Worm (Caenorhabditis elegans) whole organism, early embryonic: ENCODE measurements around the gene C41H7.9.
"Not testable (repeated sequence)": the region's sequence is repeated elsewhere in the genome, so short reads cannot be mapped to it uniquely, and the experiment has no call there.

Experiments
- B0310.2 ChIP-seq: sonication (generic microtip); optimal IDR thresholded peaks from 2 replicates; lab custom pipeline; 2016; ENCODE audit warnings: mild to moderate bottlenecking, missing genetic modification characterization, missing compliant biosample characterization
- F13C5.2 ChIP-seq: sonication (generic microtip); optimal IDR thresholded peaks from 2 replicates; lab custom pipeline; 2017; ENCODE audit warnings: mild to moderate bottlenecking, missing genetic modification characterization, inconsistent platforms, missing compliant biosample characterization
- aly-1 ChIP-seq: sonication (generic microtip); optimal IDR thresholded peaks from 2 replicates; lab custom pipeline; 2016; ENCODE audit warnings: missing genetic modification characterization, missing compliant biosample characterization
- ama-1 ChIP-seq: fragments of 150-350 bp; optimal IDR thresholded peaks from 2 replicates; lab custom pipeline; 2014
- ceh-13 ChIP-seq: fragments of 200-800 bp; sonication (Bioruptor generic); optimal IDR thresholded peaks from 2 replicates; lab custom pipeline; 2018; ENCODE audit warnings: mild to moderate bottlenecking, missing genetic modification characterization, missing compliant biosample characterization
- ceh-36 ChIP-seq: sonication (generic microtip); optimal IDR thresholded peaks from 2 replicates; lab custom pipeline; 2016; ENCODE audit warnings: missing genetic modification characterization, inconsistent platforms, missing compliant biosample characterization
- ets-7 ChIP-seq: sonication (generic microtip); optimal IDR thresholded peaks from 2 replicates; lab custom pipeline; 2016; ENCODE audit warnings: missing genotype, missing genetic modification characterization, missing compliant biosample characterization
- flt-1 ChIP-seq: fragments of 200-800 bp; sonication (Bioruptor generic); IDR thresholded peaks from 2 replicates; pipeline ENCODE4 v1.3.6; 2022; ENCODE audit warnings: missing genetic modification characterization, missing compliant biosample characterization
- hmbx-1 ChIP-seq: sonication (generic microtip); optimal IDR thresholded peaks from 2 replicates; lab custom pipeline; 2016; ENCODE audit warnings: mild to moderate bottlenecking, missing genetic modification characterization, missing compliant biosample characterization
- hmg-4 ChIP-seq: fragments of 200-800 bp; sonication (Bioruptor generic); optimal IDR thresholded peaks from 2 replicates; lab custom pipeline; 2018; ENCODE audit warnings: mild to moderate bottlenecking, missing genetic modification characterization, missing compliant biosample characterization
- hnd-1 ChIP-seq: sonication (generic microtip); optimal IDR thresholded peaks from 2 replicates; lab custom pipeline; 2016; ENCODE audit warnings: missing genetic modification characterization, missing compliant biosample characterization
- pes-1 ChIP-seq: fragments of 200-800 bp; sonication (Bioruptor generic); IDR thresholded peaks from 2 replicates; pipeline ENCODE4 v1.3.6; 2022; ENCODE audit warnings: missing genetic modification reagents, missing genetic modification characterization, missing compliant biosample characterization
- scrt-1 ChIP-seq: fragments of 200-800 bp; sonication (Bioruptor generic); IDR thresholded peaks from 2 replicates; pipeline ENCODE4 v1.3.6; 2022; ENCODE audit warnings: missing genetic modification characterization, missing compliant biosample characterization
- sea-1 ChIP-seq: fragments of 200-800 bp; sonication (Bioruptor generic); conservative IDR thresholded peaks from 2 replicates; pipeline ENCODE4 v1.3.6; 2022; ENCODE audit warnings: missing genetic modification characterization, missing compliant biosample characterization
- tbx-11 ChIP-seq: fragments of 200-800 bp; sonication (Bioruptor generic); IDR thresholded peaks from 2 replicates; pipeline ENCODE4 v1.3.6; 2022; ENCODE audit warnings: missing genetic modification characterization, missing compliant biosample characterization
- tbx-37 ChIP-seq: fragments of 200-800 bp; sonication (Bioruptor generic); conservative IDR thresholded peaks from 2 replicates; pipeline ENCODE4 v1.3.6; 2022; ENCODE audit warnings: missing genetic modification reagents, missing genetic modification characterization, missing compliant biosample characterization
- tra-4 ChIP-seq: sonication (generic microtip); optimal IDR thresholded peaks from 2 replicates; lab custom pipeline; 2017; ENCODE audit warnings: missing genetic modification characterization, missing compliant biosample characterization

The C41H7.9 gene

DNA sequence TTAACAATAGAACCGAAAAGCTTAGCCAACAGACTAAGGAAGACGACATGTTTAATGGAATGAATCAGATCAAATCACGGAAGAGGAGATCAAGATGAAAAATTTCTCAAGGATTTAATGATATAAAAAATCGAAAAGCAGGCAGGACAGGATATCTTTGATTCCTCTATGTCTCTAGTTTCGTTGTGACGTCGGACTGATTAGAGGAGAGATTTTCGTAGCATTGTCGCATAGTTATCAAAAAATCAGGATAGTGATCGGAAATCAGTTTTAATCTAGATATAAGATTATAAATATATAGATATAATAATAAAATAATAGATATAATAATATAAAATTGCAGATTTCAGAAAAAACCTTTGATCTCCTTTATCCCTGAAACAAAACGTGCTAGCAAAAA is 31.3 kb upstream of the C41H7.9 start, which contains the start of gene B0454.8:
Gene B0454.8, minus strand, starts transcription at position 101 of the 400 bp plus-strand sequence.
- TF ChIP-seq tra-4 (tag; lab: Kevin White, UChicago) (no peak), ceh-36 (tag; lab: Kevin White, UChicago) (no peak), flt-1 (GFP tag; lab: Robert Waterston, UW) (no peak), hmg-4 (GFP tag; lab: Kevin White, UChicago) (no peak), aly-1 (no peak)

DNA sequence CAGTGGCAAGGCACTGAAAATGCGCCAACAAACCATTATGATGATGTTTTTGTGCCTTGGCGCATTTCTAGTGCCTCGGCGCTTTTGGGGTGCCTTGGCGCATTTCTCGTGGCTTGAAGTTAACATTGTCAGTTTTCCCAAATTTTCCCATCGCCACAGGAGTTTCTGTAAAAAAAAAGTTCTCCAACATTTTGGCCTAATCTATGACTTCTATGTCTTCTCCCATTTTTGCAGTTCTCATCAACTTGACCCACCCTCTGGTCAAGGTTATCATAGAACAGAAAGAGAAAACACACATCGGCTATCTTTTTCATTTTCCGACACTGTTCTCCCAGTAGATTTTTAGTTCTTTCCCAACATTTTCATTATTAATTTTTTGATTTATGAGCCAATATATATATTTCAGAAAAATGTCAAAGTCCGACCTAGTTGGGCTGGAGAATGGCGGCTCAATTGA is 26.4 kb upstream of the C41H7.9 start, which contains the start of the genes B0454.26 and B0454.5:
Gene B0454.26, minus strand, starts transcription at position 101 of the 457 bp plus-strand sequence.
Gene B0454.5, plus strand, starts transcription at position 407 of the 457 bp plus-strand sequence.
- TF ChIP-seq hmbx-1 (tag; lab: Kevin White, UChicago) (no peak), aly-1 (no peak), ama-1 (no peak), ceh-13 (GFP tag; lab: Kevin White, UChicago) (no peak), flt-1 (GFP tag; lab: Robert Waterston, UW) (no peak), hmg-4 (GFP tag; lab: Kevin White, UChicago) (no peak), ets-7 (tag; lab: Kevin White, UChicago) (no peak), sea-1 (GFP tag; lab: Robert Waterston, UW) (no peak), tbx-37 (GFP tag; lab: Robert Waterston, UW) (no peak), tra-4 (tag; lab: Kevin White, UChicago) (no peak), ceh-36 (tag; lab: Kevin White, UChicago) (no peak)

DNA sequence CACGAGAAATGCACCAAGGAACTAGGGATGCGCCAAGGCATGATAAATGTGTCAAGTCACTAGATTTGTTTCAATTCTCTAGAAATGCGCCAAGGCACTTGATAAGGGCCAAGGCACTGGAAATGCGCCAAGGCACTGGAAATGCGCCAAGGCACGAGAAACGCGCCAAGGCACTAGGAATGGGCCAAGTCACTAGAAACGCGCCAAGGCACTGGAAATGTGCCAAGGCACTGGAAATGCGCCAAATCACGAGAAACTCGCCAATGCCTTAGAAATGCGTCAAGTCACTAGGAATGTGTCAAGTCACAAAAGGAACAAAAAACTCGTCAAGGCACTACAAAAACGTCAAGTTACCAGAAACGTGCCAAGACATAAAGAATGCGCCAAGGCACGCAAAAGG is 24.3 kb upstream of the C41H7.9 start:
- no peak for TF ChIP-seq hnd-1 (tag; lab: Kevin White, UChicago)
- TF ChIP-seq ama-1, result no peak
- no peak for TF ChIP-seq scrt-1 (GFP tag; lab: Robert Waterston, UW)
- TF ChIP-seq hmg-4 (GFP tag; lab: Kevin White, UChicago), result no peak
- TF ChIP-seq pes-1 (GFP tag; lab: Robert Waterston, UW), result no peak
- TF ChIP-seq tbx-11 (GFP tag; lab: Robert Waterston, UW), result no peak
- TF ChIP-seq ets-7 (tag; lab: Kevin White, UChicago), result no peak
- no peak for TF ChIP-seq ceh-36 (tag; lab: Kevin White, UChicago)
- TF ChIP-seq tra-4 (tag; lab: Kevin White, UChicago), result no peak
- TF ChIP-seq tbx-37 (GFP tag; lab: Robert Waterston, UW), result no peak
- TF ChIP-seq aly-1, result no peak
- no peak for TF ChIP-seq ceh-13 (GFP tag; lab: Kevin White, UChicago)
- no peak for TF ChIP-seq B0310.2 (tag; lab: Kevin White, UChicago)
- no peak for TF ChIP-seq hmbx-1 (tag; lab: Kevin White, UChicago)
- TF ChIP-seq flt-1 (GFP tag; lab: Robert Waterston, UW), result no peak

DNA sequence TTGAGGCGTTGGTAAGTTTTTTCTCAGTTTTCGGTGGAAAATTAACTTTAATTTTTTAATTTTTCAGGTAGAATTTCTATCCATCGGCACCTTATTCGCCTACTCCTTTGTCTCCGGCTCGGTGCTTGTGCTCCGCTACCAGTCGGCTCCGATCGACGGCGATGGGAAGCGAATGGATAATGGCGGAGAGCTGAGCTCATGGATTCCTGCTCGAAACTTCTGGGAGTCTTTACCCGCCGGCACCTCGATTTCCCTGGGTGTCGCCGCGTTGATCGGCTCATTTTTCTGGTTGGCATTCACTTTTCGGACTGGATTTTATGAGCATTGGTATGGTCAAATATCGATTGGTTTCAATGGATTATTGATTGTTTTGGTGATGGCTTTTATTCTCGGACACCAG is 22.9 kb upstream of the C41H7.9 start:
- TF ChIP-seq ceh-36 (tag; lab: Kevin White, UChicago), result no peak

DNA sequence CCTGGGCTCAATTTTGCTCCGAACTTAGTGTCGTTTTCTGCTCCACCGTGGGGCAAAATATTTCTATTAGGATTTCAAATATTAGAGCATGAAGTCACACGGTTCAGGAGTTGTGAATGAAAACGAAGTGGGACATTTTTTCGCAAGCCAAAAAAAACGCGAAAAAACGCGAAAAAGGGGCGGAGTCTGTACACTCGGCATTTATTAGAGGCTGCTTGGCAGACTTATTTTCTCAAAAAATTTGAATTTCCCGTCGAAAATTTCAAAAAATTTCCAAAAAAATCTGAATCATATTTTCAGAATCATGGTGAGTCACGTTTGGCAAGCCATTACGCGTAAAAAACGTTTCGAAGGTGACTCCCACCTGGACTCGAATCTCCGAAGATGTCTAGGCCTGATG is 20.4 kb upstream of the C41H7.9 start, which contains the start of gene B0454.6:
Gene B0454.6, plus strand, starts transcription at position 301 of the 400 bp plus-strand sequence.
- TF ChIP-seq hmbx-1 (tag; lab: Kevin White, UChicago); tra-4 (tag; lab: Kevin White, UChicago); hmg-4 (GFP tag; lab: Kevin White, UChicago): not testable (repeated sequence)

DNA sequence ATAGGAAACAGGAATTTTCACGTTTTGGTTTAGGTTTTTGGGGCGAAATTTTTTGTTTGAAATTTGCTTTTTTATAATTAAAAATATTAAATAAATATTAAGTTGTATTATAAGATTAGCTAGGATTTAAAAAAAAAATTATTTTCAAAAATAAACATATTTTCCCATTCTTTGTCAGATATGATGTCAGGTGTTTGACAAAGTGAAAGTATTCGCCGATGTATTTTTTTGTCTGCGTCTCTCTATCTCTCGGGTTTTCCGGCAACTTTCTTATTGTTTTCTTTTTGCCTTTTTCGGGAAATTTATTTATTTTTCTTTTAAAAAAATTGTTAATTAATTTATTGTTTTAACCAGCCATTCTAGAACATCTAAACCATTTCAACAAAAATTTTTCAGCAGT is 18.4 kb upstream of the C41H7.9 start:
- TF ChIP-seq ets-7 (tag; lab: Kevin White, UChicago) (no peak), pes-1 (GFP tag; lab: Robert Waterston, UW) (no peak)

DNA sequence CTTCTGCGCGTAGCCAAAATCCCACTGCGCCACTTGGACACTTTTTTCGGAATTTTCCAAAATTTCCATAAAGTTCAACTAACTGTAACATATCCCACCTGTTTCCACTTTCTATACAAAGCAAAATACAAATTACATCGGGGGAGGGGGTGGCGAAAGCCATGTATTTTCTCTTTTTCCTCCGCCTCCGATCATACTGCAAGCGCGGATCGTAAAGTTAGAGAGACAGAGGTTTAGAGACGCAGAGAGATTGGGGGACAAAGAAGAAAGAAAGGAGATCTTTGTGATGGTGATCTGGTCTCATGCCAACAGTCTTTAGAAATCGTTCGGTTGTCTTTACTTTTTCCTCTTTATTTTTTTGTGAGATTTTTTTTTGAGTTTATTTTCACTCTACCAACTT is 16.2 kb upstream of the C41H7.9 start:
- TF ChIP-seq F13C5.2 (tag; lab: Kevin White, UChicago) (no peak), hnd-1 (tag; lab: Kevin White, UChicago) (no peak), ets-7 (tag; lab: Kevin White, UChicago) (no peak), tbx-37 (GFP tag; lab: Robert Waterston, UW) (no peak), sea-1 (GFP tag; lab: Robert Waterston, UW) (no peak), hmg-4 (GFP tag; lab: Kevin White, UChicago) (no peak), tra-4 (tag; lab: Kevin White, UChicago) (no peak), ceh-36 (tag; lab: Kevin White, UChicago) (no peak), B0310.2 (tag; lab: Kevin White, UChicago) (no peak), pes-1 (GFP tag; lab: Robert Waterston, UW) (no peak), ceh-13 (GFP tag; lab: Kevin White, UChicago) (no peak), scrt-1 (GFP tag; lab: Robert Waterston, UW) (no peak), hmbx-1 (tag; lab: Kevin White, UChicago) (no peak), flt-1 (GFP tag; lab: Robert Waterston, UW) (no peak), tbx-11 (GFP tag; lab: Robert Waterston, UW) (no peak), aly-1 (no peak), ama-1 (no peak)

DNA sequence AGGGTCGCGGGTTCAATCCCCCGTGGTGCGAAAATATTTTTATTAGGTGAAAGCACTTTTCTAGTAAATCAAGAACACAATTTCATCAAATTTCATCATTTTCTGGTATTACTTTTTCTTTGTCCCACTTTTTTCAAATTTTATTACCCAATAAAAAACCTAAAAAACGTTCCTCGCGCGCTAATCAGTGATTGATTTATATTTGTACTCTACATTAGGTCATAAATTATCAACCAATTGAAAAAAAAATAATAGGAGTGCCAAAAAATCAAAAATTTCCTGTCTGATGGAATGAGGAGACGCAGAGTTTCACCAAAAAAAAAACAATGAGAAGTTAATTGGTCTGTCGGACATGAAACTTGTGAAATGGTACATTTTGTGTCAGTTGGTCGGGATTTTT is 12.6 kb upstream of the C41H7.9 start:
- no peak for TF ChIP-seq pes-1 (GFP tag; lab: Robert Waterston, UW)
- no peak for TF ChIP-seq F13C5.2 (tag; lab: Kevin White, UChicago)
- TF ChIP-seq hnd-1 (tag; lab: Kevin White, UChicago), result no peak
- no peak for TF ChIP-seq hmg-4 (GFP tag; lab: Kevin White, UChicago)
- no peak for TF ChIP-seq ceh-36 (tag; lab: Kevin White, UChicago)
- no peak for TF ChIP-seq scrt-1 (GFP tag; lab: Robert Waterston, UW)
- no peak for TF ChIP-seq hmbx-1 (tag; lab: Kevin White, UChicago)
- TF ChIP-seq B0310.2 (tag; lab: Kevin White, UChicago), result no peak
- no peak for TF ChIP-seq sea-1 (GFP tag; lab: Robert Waterston, UW)
